Worm (Caenorhabditis elegans) whole organism, L1 larva: ENCODE results near the gene fbxl-1.

Source experiments
- C04F5.9 ChIP-seq: sonication (generic microtip); optimal IDR thresholded peaks from 2 replicates; lab custom pipeline; 2016; ENCODE audit warnings: missing genetic modification characterization, missing compliant biosample characterization
- C34B4.2 ChIP-seq: sonication (generic microtip); optimal IDR thresholded peaks from 2 replicates; lab custom pipeline; 2017; ENCODE audit warnings: mild to moderate bottlenecking, missing genetic modification characterization, missing compliant biosample characterization
- Y116A8C.19 ChIP-seq: sonication (generic microtip); optimal IDR thresholded peaks from 2 replicates; lab custom pipeline; 2016; ENCODE audit warnings: missing compliant biosample characterization, missing genetic modification characterization, borderline replicate concordance
- lsy-2 ChIP-seq, 2 experiments: fragments of 150-350 bp; optimal IDR thresholded peaks; 2 replicates each; lab custom pipeline; 2014; ENCODE audit warnings: missing biosample characterization in 2 of 2, missing genetic modification characterization in 2 of 2
- nhr-237 ChIP-seq: fragments of 150-350 bp; optimal IDR thresholded peaks from 2 replicates; lab custom pipeline; 2014; ENCODE audit warnings: missing biosample characterization, missing genetic modification characterization
- nhr-47 ChIP-seq: sonication (generic microtip); optimal IDR thresholded peaks from 2 replicates; lab custom pipeline; 2016; ENCODE audit warnings: mild to moderate bottlenecking, missing genetic modification characterization, moderate library complexity, missing compliant biosample characterization

DNA sequence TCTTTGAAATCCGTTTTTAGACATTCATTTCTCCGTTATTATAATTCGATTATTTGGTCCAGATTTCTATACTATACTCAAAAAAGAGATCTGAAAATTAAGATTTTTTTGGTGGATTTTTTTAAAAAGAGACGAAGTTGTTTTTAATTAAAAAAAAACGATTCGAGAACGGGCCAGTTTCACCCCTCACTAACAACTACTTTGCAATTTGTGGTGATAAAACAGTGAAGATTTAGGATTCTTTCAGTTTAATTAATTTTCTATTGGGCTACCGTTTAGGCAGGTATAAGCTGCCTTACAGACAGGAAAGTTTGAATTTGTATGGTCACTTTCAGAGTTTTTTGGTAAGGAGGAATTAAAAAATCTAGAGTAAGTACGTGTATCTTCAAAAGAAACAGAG is 26.5 kb upstream of the fbxl-1 start, which contains the start of gene unc-36:
- TF ChIP-seq nhr-237 (tag; lab: Kevin White, UChicago), result no peak
- TF ChIP-seq C04F5.9, result no peak
- no peak for TF ChIP-seq C34B4.2 (tag; lab: Kevin White, UChicago)
- TF ChIP-seq Y116A8C.19 (tag; lab: Kevin White, UChicago), result no peak
- no peak for TF ChIP-seq lsy-2 (tag; optimal IDR thresholded peaks at IDR 0.05; lab: Kevin White, UChicago)
- no peak for TF ChIP-seq nhr-47
